Worm (Caenorhabditis elegans) whole organism, midembryonic: Measurements from ENCODE around the gene orc-5.

Source experiments
- T22C8.4 ChIP-seq: fragments of 200-800 bp; sonication (Bioruptor generic); IDR thresholded peaks from 2 replicates; pipeline ENCODE4 v1.3.6; 2022; ENCODE audit warnings: missing genetic modification characterization, missing compliant biosample characterization
- cog-1 ChIP-seq: sonication (generic microtip); optimal IDR thresholded peaks from 2 replicates; lab custom pipeline; 2016; ENCODE audit warnings: missing genetic modification characterization, missing compliant biosample characterization
- flt-1 ChIP-seq: fragments of 200-800 bp; sonication (Bioruptor generic); IDR thresholded peaks from 2 replicates; pipeline ENCODE4 v1.3.6; 2022; ENCODE audit warnings: missing genetic modification characterization, missing compliant biosample characterization
- klf-2 ChIP-seq: fragments of 200-800 bp; sonication (Bioruptor generic); conservative IDR thresholded peaks from 2 replicates; pipeline ENCODE4 v1.3.6; 2022; ENCODE audit warnings: missing genetic modification reagents, missing genetic modification characterization, missing compliant biosample characterization
- med-1 ChIP-seq: sonication (generic microtip); optimal IDR thresholded peaks from 2 replicates; lab custom pipeline; 2017; ENCODE audit warnings: missing genetic modification characterization, mild to moderate bottlenecking, missing compliant biosample characterization, antibody characterized with exemption, missing genetic modification reagents; ENCODE audit not compliant: insufficient read depth
- ztf-23 ChIP-seq: fragments of 200-800 bp; sonication (Bioruptor generic); IDR thresholded peaks from 2 replicates; pipeline ENCODE4 v1.3.6; 2022; ENCODE audit warnings: missing genetic modification reagents, missing genetic modification characterization, missing compliant biosample characterization
- ztf-29 ChIP-seq: fragments of 200-800 bp; sonication (Bioruptor generic); IDR thresholded peaks from 2 replicates; pipeline ENCODE4 v1.3.6; 2022; ENCODE audit warnings: missing genetic modification reagents, missing genetic modification characterization, missing compliant biosample characterization

ce11 chrIV:10778582-10778981, 44.2 kb upstream of the orc-5 start:
- TF ChIP-seq klf-2: no peak
- no peak for TF ChIP-seq ztf-29 (GFP tag; lab: Robert Waterston, UW)
- TF ChIP-seq ztf-23: no peak
- no peak for TF ChIP-seq med-1 (GFP tag; lab: Kevin White, UChicago)
- no peak for TF ChIP-seq flt-1 (GFP tag; lab: Robert Waterston, UW)
- TF ChIP-seq cog-1: no peak
- no peak for TF ChIP-seq T22C8.4 (GFP tag; lab: Robert Waterston, UW)
